Worm (Caenorhabditis elegans) whole organism, L1 larva: ENCODE measurements around the gene C01G5.3.
A peak's percentile ranks its signal among the peaks of the same experiment; 100 is the strongest.

ENCODE experiments used
- C34B4.2 ChIP-seq: sonication (generic microtip); optimal IDR thresholded peaks from 2 replicates; lab custom pipeline; 2017; ENCODE audit warnings: mild to moderate bottlenecking, missing genetic modification characterization, missing compliant biosample characterization
- F16B12.6 ChIP-seq: fragments of 150-350 bp; optimal IDR thresholded peaks from 2 replicates; lab custom pipeline; 2014; ENCODE audit warnings: missing biosample characterization, missing genetic modification characterization
- Y116A8C.19 ChIP-seq: sonication (generic microtip); optimal IDR thresholded peaks from 2 replicates; lab custom pipeline; 2016; ENCODE audit warnings: missing compliant biosample characterization, missing genetic modification characterization, borderline replicate concordance
- aha-1 ChIP-seq: fragments of 150-350 bp; optimal IDR thresholded peaks from 2 replicates; lab custom pipeline; 2014; ENCODE audit warnings: missing biosample characterization, missing genetic modification characterization
- ama-1 ChIP-seq: fragments of 150-350 bp; optimal IDR thresholded peaks from 2 replicates; lab custom pipeline; 2014
- blmp-1 ChIP-seq: fragments of 150-350 bp; optimal IDR thresholded peaks from 2 replicates; lab custom pipeline; 2014; ENCODE audit warnings: missing biosample characterization, missing genetic modification characterization
- ceh-63 ChIP-seq: fragments of 200-800 bp; sonication (Bioruptor generic); optimal IDR thresholded peaks from 2 replicates; lab custom pipeline; 2018; ENCODE audit warnings: mild to moderate bottlenecking, missing genetic modification characterization, missing compliant biosample characterization
- ceh-8 ChIP-seq: fragments of 200-800 bp; sonication (Bioruptor generic); optimal IDR thresholded peaks from 2 replicates; lab custom pipeline; 2018; ENCODE audit warnings: mild to moderate bottlenecking, missing genetic modification characterization, moderate library complexity, missing compliant biosample characterization
- ceh-90 ChIP-seq: sonication (generic microtip); optimal IDR thresholded peaks from 2 replicates; lab custom pipeline; 2016; ENCODE audit warnings: missing genetic modification characterization, missing compliant biosample characterization
- ces-1 ChIP-seq: fragments of 150-350 bp; optimal IDR thresholded peaks from 2 replicates; lab custom pipeline; 2014; ENCODE audit warnings: missing biosample characterization, missing genetic modification reagents, missing genetic modification characterization
- dpl-1 ChIP-seq, 3 experiments: fragments of 150-350 bp in 2 of 3; sonication (generic microtip) in 1 of 3; optimal IDR thresholded peaks; 2 replicates each; lab custom pipeline; 2014 to 2017; ENCODE audit warnings: missing biosample characterization in 3 of 3, missing genetic modification characterization in 3 of 3, missing genetic modification reagents in 3 of 3
- efl-1 ChIP-seq, 4 experiments: fragments of 150-350 bp; optimal IDR thresholded peaks in 3 of 4; peaks in 1 of 4; 1 replicate in 1 of 4; 2 replicates in 3 of 4; lab custom pipeline; 2014; ENCODE audit warnings: missing biosample characterization in 2 of 4, missing genetic modification characterization in 2 of 4, missing genetic modification reagents in 2 of 4
- efl-3 ChIP-seq: fragments of 200-800 bp; sonication (Bioruptor generic); optimal IDR thresholded peaks from 2 replicates; lab custom pipeline; 2018; ENCODE audit warnings: mild to moderate bottlenecking, missing genetic modification characterization, missing compliant biosample characterization
- egl-13 ChIP-seq: sonication (generic microtip); optimal IDR thresholded peaks from 2 replicates; lab custom pipeline; 2016; ENCODE audit warnings: missing genotype, missing genetic modification reagents, missing genetic modification characterization, missing compliant biosample characterization
- elt-2 ChIP-seq: sonication (generic microtip); optimal IDR thresholded peaks from 2 replicates; lab custom pipeline; 2016; ENCODE audit warnings: missing genetic modification characterization, mild to moderate bottlenecking, inconsistent platforms, missing compliant biosample characterization, missing genetic modification reagents
- fos-1 ChIP-seq: fragments of 150-350 bp; optimal IDR thresholded peaks from 2 replicates; lab custom pipeline; 2014; ENCODE audit warnings: missing biosample characterization, missing genetic modification characterization
- hpl-2 ChIP-seq: fragments of 150-350 bp; optimal IDR thresholded peaks from 2 replicates; lab custom pipeline; 2014; ENCODE audit warnings: missing biosample characterization, missing genetic modification reagents, missing genetic modification characterization
- irx-1 ChIP-seq: sonication (generic microtip); optimal IDR thresholded peaks from 2 replicates; lab custom pipeline; 2016; ENCODE audit warnings: missing genetic modification characterization, missing compliant biosample characterization
- isw-1 ChIP-seq: fragments of 200-800 bp; sonication (Bioruptor generic); IDR thresholded peaks from 2 replicates; pipeline ENCODE4 v1.3.6; 2022; ENCODE audit warnings: missing genetic modification characterization, missing compliant biosample characterization
- jun-1 ChIP-seq: fragments of 150-350 bp; optimal IDR thresholded peaks from 2 replicates; lab custom pipeline; 2014; ENCODE audit warnings: missing biosample characterization, missing genetic modification reagents, missing genetic modification characterization
- lin-13 ChIP-seq: fragments of 150-350 bp; optimal IDR thresholded peaks from 2 replicates; lab custom pipeline; 2014; ENCODE audit warnings: missing biosample characterization, missing genetic modification reagents, missing genetic modification characterization
- lin-14 ChIP-seq: fragments of 200-800 bp; sonication (Bioruptor generic); optimal IDR thresholded peaks from 2 replicates; lab custom pipeline; 2018; ENCODE audit warnings: mild to moderate bottlenecking, missing genetic modification characterization, moderate library complexity, missing compliant biosample characterization
- lin-15B ChIP-seq: fragments of 150-350 bp; sonication (generic microtip); optimal IDR thresholded peaks from 3 replicates; lab custom pipeline; 2014; ENCODE audit warnings: missing biosample characterization, missing genetic modification characterization
- lin-35 ChIP-seq, 2 experiments: fragments of 150-350 bp; optimal IDR thresholded peaks; 2 replicates each; lab custom pipeline; 2014; ENCODE audit warnings: missing biosample characterization in 2 of 2, missing genetic modification characterization in 2 of 2, missing genetic modification reagents in 2 of 2
- lsy-2 ChIP-seq, 2 experiments: fragments of 150-350 bp; optimal IDR thresholded peaks; 2 replicates each; lab custom pipeline; 2014; ENCODE audit warnings: missing biosample characterization in 2 of 2, missing genetic modification characterization in 2 of 2
- mab-9 ChIP-seq: fragments of 200-800 bp; sonication (Bioruptor generic); IDR thresholded peaks from 2 replicates; pipeline ENCODE4 v1.3.6; 2022; ENCODE audit warnings: missing genetic modification reagents, missing genetic modification characterization, missing compliant biosample characterization
- mef-2 ChIP-seq: fragments of 150-350 bp; optimal IDR thresholded peaks from 2 replicates; lab custom pipeline; 2014; ENCODE audit warnings: missing biosample characterization, missing genetic modification characterization
- mep-1 ChIP-seq: fragments of 150-350 bp; optimal IDR thresholded peaks from 2 replicates; lab custom pipeline; 2014; ENCODE audit warnings: missing biosample characterization, missing genetic modification characterization
- nhr-19 ChIP-seq: fragments of 200-800 bp; sonication (Bioruptor generic); conservative IDR thresholded peaks from 2 replicates; pipeline ENCODE4 v1.3.6; 2022; ENCODE audit warnings: missing genetic modification characterization, missing compliant biosample characterization
- nhr-237 ChIP-seq: fragments of 150-350 bp; optimal IDR thresholded peaks from 2 replicates; lab custom pipeline; 2014; ENCODE audit warnings: missing biosample characterization, missing genetic modification characterization
- nhr-77 ChIP-seq: fragments of 150-350 bp; optimal IDR thresholded peaks from 2 replicates; lab custom pipeline; 2014; ENCODE audit warnings: missing biosample characterization, missing genetic modification characterization
- nhr-84 ChIP-seq: sonication (generic microtip); optimal IDR thresholded peaks from 2 replicates; lab custom pipeline; 2017; ENCODE audit warnings: missing biosample characterization, missing genetic modification characterization
- nhr-85 ChIP-seq: sonication (generic microtip); peaks from one replicate; lab custom pipeline; 2016; ENCODE audit warnings: missing genetic modification characterization, inconsistent platforms, missing compliant biosample characterization
- nhr-90 ChIP-seq: sonication (generic microtip); optimal IDR thresholded peaks from 2 replicates; lab custom pipeline; 2016; ENCODE audit warnings: mild to moderate bottlenecking, missing genetic modification characterization, missing compliant biosample characterization; ENCODE audit not compliant: poor library complexity
- pag-3 ChIP-seq: sonication (generic microtip); optimal IDR thresholded peaks from 2 replicates; lab custom pipeline; 2017; ENCODE audit warnings: missing genetic modification characterization, mild to moderate bottlenecking, missing compliant biosample characterization, antibody characterized with exemption, borderline replicate concordance; ENCODE audit not compliant: insufficient read depth
- pax-3 ChIP-seq: fragments of 200-800 bp; sonication (Bioruptor generic); optimal IDR thresholded peaks from 2 replicates; lab custom pipeline; 2018; ENCODE audit warnings: mild to moderate bottlenecking, missing genetic modification characterization, moderate library complexity, missing compliant biosample characterization
- pqm-1 ChIP-seq: sonication (generic microtip); optimal IDR thresholded peaks from 3 replicates; lab custom pipeline; 2017; ENCODE audit warnings: missing biosample characterization, missing genetic modification characterization
- rnt-1 ChIP-seq: sonication (generic microtip); optimal IDR thresholded peaks from 2 replicates; lab custom pipeline; 2016; ENCODE audit warnings: mild to moderate bottlenecking, missing genetic modification characterization, moderate library complexity, missing compliant biosample characterization
- skn-1 ChIP-seq: fragments of 150-350 bp; optimal IDR thresholded peaks from 2 replicates; lab custom pipeline; 2014; ENCODE audit warnings: missing biosample characterization, missing genetic modification characterization
- snpc-4 ChIP-seq: fragments of 150-350 bp; optimal IDR thresholded peaks from 2 replicates; lab custom pipeline; 2014; ENCODE audit warnings: missing biosample characterization, missing genetic modification characterization
- snu-23 ChIP-seq: sonication (generic microtip); optimal IDR thresholded peaks from 2 replicates; lab custom pipeline; 2016; ENCODE audit warnings: missing genetic modification characterization, missing compliant biosample characterization
- sptf-1 ChIP-seq: fragments of 150-350 bp; optimal IDR thresholded peaks from 2 replicates; lab custom pipeline; 2014; ENCODE audit warnings: missing biosample characterization, missing genetic modification characterization
- tbx-2 ChIP-seq: sonication (generic microtip); optimal IDR thresholded peaks from 2 replicates; lab custom pipeline; 2016; ENCODE audit warnings: missing genetic modification characterization, missing compliant biosample characterization
- unc-130 ChIP-seq: fragments of 150-350 bp; optimal IDR thresholded peaks from 2 replicates; lab custom pipeline; 2017; ENCODE audit warnings: missing biosample characterization, missing genetic modification characterization, inconsistent platforms
- unc-30 ChIP-seq: sonication (generic microtip); optimal IDR thresholded peaks from 2 replicates; lab custom pipeline; 2017; ENCODE audit warnings: missing biosample characterization, missing genetic modification characterization
- unc-86 ChIP-seq: sonication (generic microtip); optimal IDR thresholded peaks from 2 replicates; lab custom pipeline; 2016; ENCODE audit warnings: missing genetic modification characterization, missing compliant biosample characterization
- xbp-1 ChIP-seq: sonication (generic microtip); optimal IDR thresholded peaks from 2 replicates; lab custom pipeline; 2016; ENCODE audit warnings: missing genetic modification characterization, missing compliant biosample characterization
- zip-4 ChIP-seq: fragments of 200-800 bp; sonication (Bioruptor generic); optimal IDR thresholded peaks from 2 replicates; lab custom pipeline; 2018; ENCODE audit warnings: mild to moderate bottlenecking, missing genetic modification characterization, moderate library complexity, missing compliant biosample characterization
- ztf-11 ChIP-seq, 2 experiments: sonication (generic microtip); optimal IDR thresholded peaks; 2 replicates each; lab custom pipeline; 2016 to 2017; ENCODE audit warnings: missing genetic modification characterization in 2 of 2, missing biosample characterization in 1 of 2, missing compliant biosample characterization in 1 of 2
- ztf-4 ChIP-seq: fragments of 150-350 bp; optimal IDR thresholded peaks from 2 replicates; lab custom pipeline; 2014; ENCODE audit warnings: missing biosample characterization, missing genetic modification characterization

Gene C01G5.3

DNA sequence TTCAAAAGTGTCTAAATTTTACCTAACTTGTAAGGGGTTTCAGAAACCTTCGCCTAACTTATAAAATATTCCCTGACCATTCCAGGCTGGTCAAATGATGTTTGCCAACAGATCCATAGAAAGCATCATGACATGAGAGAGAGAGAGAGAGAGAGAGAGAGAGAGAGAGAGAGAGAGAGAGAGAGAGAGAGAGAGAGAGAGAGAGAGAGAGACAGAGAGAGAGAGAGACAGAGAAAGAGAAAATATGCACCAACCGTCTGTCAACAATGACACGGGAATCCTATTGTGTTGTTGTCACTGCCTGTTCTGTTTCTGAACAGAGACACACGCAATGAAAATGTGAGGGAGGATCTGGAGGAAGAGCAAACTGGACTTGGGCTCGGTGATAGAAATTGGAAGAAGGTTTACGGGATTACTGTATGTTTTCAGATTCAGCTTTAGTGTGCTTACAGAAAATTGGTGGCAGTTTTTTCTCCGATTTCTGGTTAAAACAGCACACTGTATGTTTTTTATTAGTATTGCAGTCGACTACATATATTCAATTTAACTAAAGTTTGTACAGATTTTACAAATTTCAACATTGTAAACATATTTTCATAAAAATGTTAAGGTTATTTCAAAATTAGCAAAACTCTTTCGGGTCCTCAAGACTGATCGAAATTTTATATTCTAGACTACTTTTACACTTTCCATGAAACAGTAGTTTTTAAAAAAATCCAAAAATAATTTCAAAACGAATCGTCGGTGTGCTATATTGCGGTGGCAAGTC is 40.1 kb downstream of the C01G5.3 start:
- TF ChIP-seq nhr-19 (no peak), efl-1 (optimal IDR thresholded peaks at IDR 0.05; lab: Kevin White, UChicago) (peak; percentile 12 to 27), efl-1 (GFP tag; optimal IDR thresholded peaks at IDR 0.05 in 1 of 2; lab: Kevin White, UChicago) (no peak), isw-1 (GFP tag; lab: Robert Waterston, UW) (no peak), lin-14 (GFP tag; lab: Kevin White, UChicago) (peak; percentile 13), jun-1 (peak; percentile 14), dpl-1 (GFP tag; optimal IDR thresholded peaks at IDR 0.05; lab: Kevin White, UChicago) (no peak), lin-35 (GFP tag; optimal IDR thresholded peaks at IDR 0.05; lab: Kevin White, UChicago) (peak in 1 of 2 experiments; percentile 47), mep-1 (tag; lab: Kevin White, UChicago) (peak; percentile 40)

DNA sequence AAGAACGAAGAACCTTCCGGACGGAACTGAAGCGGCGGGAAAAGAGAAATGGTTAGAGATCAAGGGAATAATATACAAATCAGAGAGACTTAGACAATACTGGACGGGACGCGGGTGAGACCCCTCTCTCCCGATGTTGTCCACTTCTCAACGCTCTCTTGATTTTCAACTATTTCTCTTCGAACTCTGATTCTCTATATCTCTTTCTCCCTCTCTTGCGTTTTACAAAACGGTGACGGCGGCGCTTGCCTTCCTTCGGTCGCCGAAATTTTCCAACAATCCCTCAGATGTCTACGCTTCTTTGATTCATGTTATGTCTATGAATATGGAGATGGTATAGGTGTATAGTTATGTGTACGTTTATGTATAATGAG is 40.7 kb downstream of the C01G5.3 start:
- TF ChIP-seq lsy-2 (tag; optimal IDR thresholded peaks at IDR 0.05; lab: Kevin White, UChicago) (peak; percentile 51 to 63), jun-1 (no peak), mef-2 (no peak), tbx-2 (peak; percentile 22), snpc-4 (tag; lab: Kevin White, UChicago) (no peak), blmp-1 (tag; lab: Kevin White, UChicago) (peak; percentile 55), hpl-2 (no peak), sptf-1 (tag; lab: Kevin White, UChicago) (no peak), snu-23 (GFP tag; lab: Kevin White, UChicago) (peak; percentile 78), nhr-237 (tag; lab: Kevin White, UChicago) (no peak), mab-9 (GFP tag; lab: Robert Waterston, UW) (no peak), isw-1 (GFP tag; lab: Robert Waterston, UW) (no peak), egl-13 (tag; lab: Kevin White, UChicago) (no peak), nhr-77 (tag; lab: Kevin White, UChicago) (peak; percentile 8), irx-1 (tag; lab: Kevin White, UChicago) (no peak), lin-15B (tag; lab: Kevin White, UChicago) (no peak), xbp-1 (peak; percentile 46), unc-30 (tag; lab: Kevin White, UChicago) (no peak), ces-1 (GFP tag; lab: Kevin White, UChicago) (no peak), F16B12.6 (tag; lab: Kevin White, UChicago) (no peak), nhr-90 (tag; lab: Kevin White, UChicago) (peak; percentile 65), elt-2 (tag; lab: Kevin White, UChicago) (no peak), efl-3 (no peak), C34B4.2 (tag; lab: Kevin White, UChicago) (no peak), lin-14 (GFP tag; lab: Kevin White, UChicago) (peak; percentile 80), ceh-63 (GFP tag; lab: Kevin White, UChicago) (no peak), pqm-1 (tag; lab: Kevin White, UChicago) (no peak), ztf-4 (tag; lab: Kevin White, UChicago) (peak; percentile 4), ama-1 (lab: Kevin White, UChicago) (no peak), nhr-84 (no peak), unc-130 (tag; lab: Kevin White, UChicago) (no peak), unc-86 (tag; lab: Kevin White, UChicago) (no peak), pag-3 (tag; lab: Kevin White, UChicago) (no peak), Y116A8C.19 (tag; lab: Kevin White, UChicago) (no peak), ceh-8 (GFP tag; lab: Kevin White, UChicago) (no peak), pax-3 (no peak), fos-1 (tag; lab: Kevin White, UChicago) (no peak), rnt-1 (tag; lab: Kevin White, UChicago) (peak; percentile 59), nhr-19 (peak; percentile 31; the same call in 1 of the 2 replicates), nhr-85 (peak; percentile 92), zip-4 (GFP tag; lab: Kevin White, UChicago) (no peak), aha-1 (tag; lab: Kevin White, UChicago) (no peak), ceh-90 (tag; lab: Kevin White, UChicago) (no peak), lin-13 (GFP tag; lab: Kevin White, UChicago) (peak; percentile 35), skn-1 (no peak), ztf-11 (tag; optimal IDR thresholded peaks at IDR 0.05; lab: Kevin White, UChicago) (no peak)
